Fruit fly (Drosophila melanogaster): ENCODE results near the gene CG15743.

CG15743 gene

dm6 chrX:13320697-13321445 is 35.4 kb downstream of the CG15743 start (continued):
- TF ChIP-seq chm (GFP tag; IDR thresholded peaks at IDR 0.05) (no peak), tio (GFP tag; optimal IDR thresholded peaks at IDR 0.05) (peak; percentile 61), crol (GFP tag; IDR thresholded peaks at IDR 0.05) (no peak), Med (GFP tag) (peak; percentile 43), Doc3 (GFP tag; IDR thresholded peaks at IDR 0.05; ENCODE audit: partially characterized antibody) (no peak), CG12236 (GFP tag; optimal IDR thresholded peaks at IDR 0.05) (no peak), en (GFP tag; optimal IDR thresholded peaks at IDR 0.05) (no peak), CG14965 (GFP tag; optimal IDR thresholded peaks at IDR 0.05; ENCODE audit: borderline replicate concordance) (no peak), lilli (GFP tag; optimal IDR thresholded peaks at IDR 0.05) (no peak), Dbx (GFP tag; IDR thresholded peaks at IDR 0.05) (peak; percentile 33; the same call in 1 of the 3 replicates), Hand (GFP tag; optimal IDR thresholded peaks at IDR 0.05) (no peak), CG17361 (GFP tag; IDR thresholded peaks at IDR 0.05) (peak; percentile 68; the same call in 2 of the 3 replicates), Side (GFP tag; optimal IDR thresholded peaks at IDR 0.05) (no peak), CG12104 (GFP tag; optimal IDR thresholded peaks at IDR 0.05) (peak; percentile 36), CG16779 (GFP tag; IDR thresholded peaks at IDR 0.05) (no peak), run (tag; optimal IDR thresholded peaks at IDR 0.05) (no peak), peb (GFP tag; IDR thresholded peaks at IDR 0.05) (no peak), gfzf (GFP tag; optimal IDR thresholded peaks at IDR 0.05) (no peak), repo (GFP tag; optimal IDR thresholded peaks at IDR 0.05) (no peak), twi (tag; optimal IDR thresholded peaks at IDR 0.05) (no peak), CG8924 (tag; optimal IDR thresholded peaks at IDR 0.05) (peak; percentile 25), zfh1 (GFP tag; IDR thresholded peaks at IDR 0.05) (no peak), rib (GFP tag; IDR thresholded peaks at IDR 0.05) (no peak), CG7987 (GFP tag; optimal IDR thresholded peaks at IDR 0.05) (no peak), CG4617 (GFP tag; optimal IDR thresholded peaks at IDR 0.05; ENCODE audit: borderline replicate concordance) (no peak), CG31441 (GFP tag; IDR thresholded peaks at IDR 0.05) (no peak), Dp (GFP tag; optimal IDR thresholded peaks at IDR 0.05) (no peak), eve (GFP tag; optimal IDR thresholded peaks at IDR 0.05) (no peak), gcm2 (GFP tag; optimal IDR thresholded peaks at IDR 0.05) (no peak), vvl (GFP tag; IDR thresholded peaks at IDR 0.05) (no peak), tin (GFP tag; optimal IDR thresholded peaks at IDR 0.05) (no peak), CG1832 (GFP tag; optimal IDR thresholded peaks at IDR 0.05) (no peak), CG17912 (GFP tag; optimal IDR thresholded peaks at IDR 0.05) (no peak), CG31224 (GFP tag; IDR thresholded peaks at IDR 0.05) (no peak), knrl (GFP tag; IDR thresholded peaks at IDR 0.05; ENCODE audit: partially characterized antibody) (no peak), bcd (GFP tag; optimal IDR thresholded peaks at IDR 0.05) (peak; percentile 24), Tbp (GFP tag; optimal IDR thresholded peaks at IDR 0.05) (no peak), Ets97D (GFP tag; optimal IDR thresholded peaks at IDR 0.05) (no peak), cg (GFP tag; optimal IDR thresholded peaks at IDR 0.05) (no peak), Hr3 (GFP tag; optimal IDR thresholded peaks at IDR 0.05) (no peak), az2 (GFP tag; optimal IDR thresholded peaks at IDR 0.05) (peak; percentile 41), dm (GFP tag; optimal IDR thresholded peaks at IDR 0.05) (no peak), pita (GFP tag; optimal IDR thresholded peaks at IDR 0.05) (no peak), toy (GFP tag; IDR thresholded peaks at IDR 0.05) (no peak), dan (GFP tag; IDR thresholded peaks at IDR 0.05) (no peak), dmrt11E (tag; optimal IDR thresholded peaks at IDR 0.05) (no peak), Rx (GFP tag; IDR thresholded peaks at IDR 0.05) (no peak), CG12769 (tag; optimal IDR thresholded peaks at IDR 0.05) (peak; percentile 70), CG6813 (GFP tag; optimal IDR thresholded peaks at IDR 0.05) (no peak), lola (GFP tag; optimal IDR thresholded peaks at IDR 0.05) (no peak)

Data from whole organism, embryonic.